Worm (Caenorhabditis elegans): Measurements from ENCODE around the gene fbxa-25.

DNA sequence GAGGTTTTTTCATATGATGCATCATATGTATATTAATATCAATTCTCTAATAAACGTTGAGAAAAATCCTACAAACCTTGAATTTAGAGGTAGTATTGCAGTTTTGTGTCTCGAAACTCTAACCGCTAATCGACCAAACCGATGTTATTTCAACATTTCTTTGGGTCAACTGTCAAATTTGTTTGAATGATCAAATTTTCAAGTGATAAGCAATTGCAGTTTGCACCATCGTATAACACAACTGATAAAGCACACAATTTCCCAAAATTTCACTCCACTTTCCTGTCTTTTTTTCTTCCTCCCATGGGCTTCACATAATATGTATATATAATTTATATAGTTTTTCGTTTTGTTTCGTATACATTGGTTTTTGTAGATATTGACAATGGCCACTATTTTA lies 34.8 kb upstream of the fbxa-25 start, which contains the start of the genes fbxa-138 and Y82E9BR.5:
- TF ChIP-seq hmg-20 (GFP tag; IDR thresholded peaks at IDR 0.05) (no peak), lag-1 (GFP tag; IDR thresholded peaks at IDR 0.05) (no peak), unc-62 (GFP tag; optimal IDR thresholded peaks at IDR 0.05) (no peak), madf-3 (GFP tag; IDR thresholded peaks at IDR 0.05) (no peak), ceh-79 (tag; optimal IDR thresholded peaks at IDR 0.05) (no peak), attf-3 (GFP tag; conservative IDR thresholded peaks at IDR 0.05) (no peak), B0019.2 (GFP tag; conservative IDR thresholded peaks at IDR 0.05) (no peak)
